Fruit fly (Drosophila melanogaster): ENCODE measurements around the gene Stat92E.
A peak's percentile ranks its signal among the peaks of the same experiment; 100 is the strongest.

The Stat92E gene

dm6 chr3R:20581376-20581775 is 29.3 kb upstream of the Stat92E start, which contains the start of gene CG34008:
TSS of gene CG34008 (minus strand) at chr3R:20581522.
- TF ChIP-seq noc (tag; optimal IDR thresholded peaks at IDR 0.05), result no peak

DNA sequence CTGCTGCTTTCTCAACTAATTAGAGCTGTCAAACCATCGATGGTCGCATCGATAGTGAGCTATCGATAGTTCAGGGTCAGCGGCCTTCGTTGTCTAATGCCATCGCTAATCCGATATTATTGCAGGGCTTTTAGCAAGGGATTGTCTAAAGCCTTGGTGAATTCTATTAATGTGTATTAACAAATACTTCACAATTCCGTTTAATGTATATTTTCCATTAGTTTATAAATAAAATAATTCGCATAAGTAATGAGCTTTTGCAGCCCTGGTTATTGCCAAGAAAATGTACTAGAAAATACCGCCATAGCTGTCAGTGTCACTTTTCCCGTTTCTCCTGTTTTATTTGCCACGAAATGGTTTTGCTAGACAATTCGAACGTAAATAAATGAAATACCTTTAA is 27.7 kb upstream of the Stat92E start, which contains the start of the genes EloB and Srp14:
Gene EloB (minus strand): TSS at position 35 of the 400 bp plus-strand sequence.
Gene Srp14 (plus strand): TSS at position 300 of the 400 bp plus-strand sequence.
- TF ChIP-seq noc (tag; optimal IDR thresholded peaks at IDR 0.05), result peak; percentile 80

DNA sequence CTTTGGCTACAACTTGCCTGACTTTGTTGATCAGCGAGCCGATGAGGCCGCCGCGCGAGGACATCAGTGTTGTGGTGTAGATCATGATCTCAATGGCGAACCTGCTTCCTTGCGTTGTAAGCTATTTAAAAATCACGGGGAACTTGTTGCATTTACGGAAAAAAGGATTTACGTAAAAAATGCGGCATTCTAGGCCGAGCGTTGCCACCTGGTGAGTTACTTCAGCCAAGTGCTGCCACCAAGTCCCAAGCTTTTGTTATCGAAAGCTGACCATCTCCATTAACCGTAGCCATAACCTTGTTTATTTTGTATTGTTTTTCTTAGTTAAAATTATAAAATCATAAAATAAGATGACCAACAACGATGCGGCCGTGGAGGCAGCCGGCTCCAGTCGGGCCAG is 24.7 kb upstream of the Stat92E start, which contains the start of the genes TFAM and CG5412:
Gene TFAM (minus strand): TSS at position 222 of the 400 bp plus-strand sequence.
Gene CG5412 (plus strand): TSS at position 265 of the 400 bp plus-strand sequence.
- no peak for TF ChIP-seq noc (tag; optimal IDR thresholded peaks at IDR 0.05)

dm6 chr3R:20574535-20574980 is 22.4 kb upstream of the Stat92E start:
- TF ChIP-seq noc (tag; optimal IDR thresholded peaks at IDR 0.05), result peak; percentile 72

DNA sequence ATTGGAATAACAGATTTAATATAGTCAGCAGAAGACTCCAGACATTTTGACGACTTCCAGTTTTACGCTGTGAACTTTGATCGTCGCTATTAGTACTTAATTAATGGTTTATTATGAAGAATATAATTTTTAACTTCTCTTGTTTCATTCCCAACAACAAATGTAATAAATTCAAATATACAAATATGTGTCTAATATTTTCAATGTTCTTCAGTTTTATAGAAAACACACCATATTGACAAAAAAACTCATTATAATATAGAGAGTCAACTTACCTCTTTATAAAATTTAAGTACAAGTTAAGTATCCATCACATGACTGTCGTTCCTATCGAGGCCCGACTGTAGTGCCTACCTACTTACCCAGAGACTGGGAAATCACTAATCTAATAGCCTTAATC is 21.2 kb upstream of the Stat92E start:
- TF ChIP-seq noc (tag; optimal IDR thresholded peaks at IDR 0.05), result no peak

DNA sequence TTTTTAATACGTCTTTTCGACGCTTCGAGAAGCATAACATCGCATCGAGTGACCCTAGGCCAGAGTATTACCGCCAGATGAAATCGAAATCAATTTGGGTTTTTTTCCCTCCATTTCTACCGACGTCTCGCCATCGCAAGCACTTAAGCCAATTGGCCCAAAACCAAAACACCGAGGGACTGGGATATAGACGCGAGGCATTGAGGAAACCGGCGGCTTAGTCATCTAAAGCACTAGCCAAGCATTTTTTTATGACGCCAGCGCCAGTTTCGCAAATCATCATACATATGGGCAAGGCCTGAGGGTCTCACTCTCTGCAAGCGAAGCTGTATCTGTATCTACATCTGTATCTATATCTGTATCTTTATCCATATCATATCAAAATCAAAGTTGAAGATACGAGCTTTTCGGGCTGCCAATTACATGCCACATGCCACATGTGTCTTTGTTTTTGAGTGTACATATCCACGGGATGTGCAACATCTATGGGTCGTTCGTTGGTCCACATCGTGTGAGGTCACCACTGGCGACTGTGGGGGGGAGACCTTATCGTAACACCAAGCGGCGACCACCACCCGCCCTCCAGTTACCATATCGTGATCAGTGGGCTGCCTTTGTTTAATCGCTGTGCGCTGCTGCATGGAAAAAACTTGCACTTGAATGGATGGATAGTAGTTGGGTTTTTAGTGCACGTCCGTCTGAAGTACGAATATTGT is 15.6 kb upstream of the Stat92E start:
- TF ChIP-seq noc (tag; optimal IDR thresholded peaks at IDR 0.05), result no peak

dm6 chr3R:20565546-20565948 is 13.4 kb upstream of the Stat92E start:
- no peak for TF ChIP-seq noc (tag; optimal IDR thresholded peaks at IDR 0.05)

dm6 chr3R:20563830-20564421 is 11.8 kb upstream of the Stat92E start, which contains the start of gene CG10877:
TSS of gene CG10877 (minus strand) at chr3R:20564067.
- TF ChIP-seq noc (tag; optimal IDR thresholded peaks at IDR 0.05), result no peak

- TF ChIP-seq noc (tag; optimal IDR thresholded peaks at IDR 0.05), result no peak
Measured at dm6 chr3R:20560668-20561226, 8.6 kb upstream of the Stat92E start, which contains the start of gene CG5191. TSS of gene CG5191 (plus strand) at chr3R:20560865.

dm6 chr3R:20560019-20560667 is 8.0 kb upstream of the Stat92E start, which contains the start of gene CG15922:
TSS of gene CG15922 (minus strand) at chr3R:20560280.
- TF ChIP-seq noc (tag; optimal IDR thresholded peaks at IDR 0.05), result no peak

- TF ChIP-seq noc (tag; optimal IDR thresholded peaks at IDR 0.05), result no peak
Measured at dm6 chr3R:20558106-20558489, 6.0 kb upstream of the Stat92E start.

DNA sequence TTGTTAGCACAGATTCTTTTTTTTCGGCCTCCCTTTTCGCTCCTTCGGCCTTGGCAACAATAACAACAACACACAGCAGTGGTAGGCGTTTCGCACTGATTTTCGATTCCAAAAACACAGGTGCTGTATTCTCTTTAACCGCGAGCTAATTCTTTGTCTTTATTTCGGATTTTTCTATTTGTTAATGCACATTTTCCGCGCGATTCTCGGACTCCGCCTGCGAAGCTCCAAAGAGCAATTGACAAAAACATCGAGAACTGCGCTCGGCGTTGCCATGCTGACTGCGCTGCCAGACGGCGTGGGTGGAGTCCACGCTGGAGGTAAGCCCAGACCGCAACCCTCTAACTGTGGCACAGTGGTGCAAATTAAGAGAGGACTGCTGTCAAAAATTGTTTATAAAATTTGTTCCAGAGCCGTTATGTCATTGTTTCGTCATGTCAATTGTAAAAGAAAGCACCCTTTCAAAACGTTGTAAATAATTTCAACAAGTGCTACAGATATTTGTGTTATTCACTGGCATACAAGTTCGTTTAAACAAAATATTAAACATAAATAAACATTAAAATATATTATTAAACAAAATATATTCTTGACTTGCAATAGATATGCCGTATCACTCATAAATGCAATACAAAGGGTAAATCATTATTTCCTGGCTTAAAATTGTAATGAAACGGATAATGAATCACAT is 5.4 kb upstream of the Stat92E start, which contains the start of the genes DPCoAC and CG5180:
Gene DPCoAC (minus strand): TSS at position 253 of the 691 bp plus-strand sequence.
Gene CG5180 (plus strand): TSS at position 516 of the 691 bp plus-strand sequence.
- TF ChIP-seq noc (tag; optimal IDR thresholded peaks at IDR 0.05), result peak; percentile 36

- TF ChIP-seq noc (tag; optimal IDR thresholded peaks at IDR 0.05), result no peak
Measured at dm6 chr3R:20557114-20557414, 5.0 kb upstream of the Stat92E start.

- peak; percentile 87 for TF ChIP-seq noc (tag; optimal IDR thresholded peaks at IDR 0.05)
Measured at dm6 chr3R:20556281-20557113, 4.4 kb upstream of the Stat92E start.
